Fruit fly (Drosophila melanogaster) whole organism, wandering third instar larva: Measurements from ENCODE around the gene Spp.

Experiments used
- Dfd ChIP-seq: fragments of >200 bp; optimal IDR thresholded peaks from 2 replicates; lab custom pipeline; 2017; ENCODE audit warnings: missing biosample characterization, missing genetic modification characterization
- Hnf4 ChIP-seq: fragments of 200-800 bp; sonication (Bioruptor generic); optimal IDR thresholded peaks from 2 replicates; lab custom pipeline; 2016; ENCODE audit warnings: missing biosample characterization, mild to moderate bottlenecking, missing genetic modification characterization
- Jra ChIP-seq: sonication (Bioruptor generic); optimal IDR thresholded peaks from 2 replicates; lab custom pipeline; 2016; ENCODE audit warnings: missing biosample characterization, missing genetic modification characterization
- dsf ChIP-seq: sonication (Bioruptor generic); optimal IDR thresholded peaks from 2 replicates; lab custom pipeline; 2016; ENCODE audit warnings: missing biosample characterization, missing genetic modification characterization, borderline replicate concordance
- fru ChIP-seq: fragments of 200-800 bp; sonication (Bioruptor generic); optimal IDR thresholded peaks from 3 replicates; lab custom pipeline; 2016; ENCODE audit warnings: missing biosample characterization, mild to moderate bottlenecking, missing genetic modification characterization
- h ChIP-seq: fragments of 200-800 bp; sonication (Bioruptor generic); optimal IDR thresholded peaks from 3 replicates; lab custom pipeline; 2016; ENCODE audit warnings: missing biosample characterization, mild to moderate bottlenecking, missing genetic modification characterization
- tai ChIP-seq: sonication (Bioruptor generic); optimal IDR thresholded peaks from 2 replicates; lab custom pipeline; 2016; ENCODE audit warnings: missing biosample characterization, missing genetic modification characterization

DNA sequence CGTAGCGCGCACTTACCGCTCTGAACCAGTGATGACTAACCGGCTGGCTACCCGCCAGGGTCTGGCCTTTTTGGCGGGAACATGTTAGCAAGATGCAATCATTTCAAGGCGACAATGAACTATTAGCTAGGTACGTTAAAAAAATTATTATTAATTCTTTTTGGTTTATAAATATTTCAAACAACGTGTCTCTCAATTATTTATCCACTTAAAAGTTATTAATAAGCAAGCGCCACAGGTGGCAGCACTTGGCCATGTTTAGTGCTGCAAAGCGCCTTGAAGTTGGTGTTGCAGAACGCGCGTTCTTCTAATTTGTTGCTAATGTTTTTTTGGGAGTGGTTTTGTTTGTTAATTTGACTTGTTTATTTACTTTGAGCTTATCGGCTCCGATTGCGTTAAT lies 29.8 kb upstream of the Spp start, which contains the start of the genes Ipk2 and cold:
- TF ChIP-seq dsf (GFP tag; lab: Kevin White, UChicago) (no peak), Hnf4 (GFP tag; lab: Kevin White, UChicago) (no peak), fru (GFP tag; lab: Kevin White, UChicago) (peak; percentile 89), Jra (GFP tag; lab: Kevin White, UChicago) (no peak), Dfd (GFP tag; lab: Kevin White, UChicago) (no peak), tai (GFP tag; lab: Kevin White, UChicago) (no peak), h (peak; percentile 91)
